Worm (Caenorhabditis elegans) whole organism, midembryonic: ENCODE data around the gene rgs-5.

Source experiments
- T22C8.4 ChIP-seq: fragments of 200-800 bp; sonication (Bioruptor generic); IDR thresholded peaks from 2 replicates; pipeline ENCODE4 v1.3.6; 2022; ENCODE audit warnings: missing genetic modification characterization, missing compliant biosample characterization
- cog-1 ChIP-seq: sonication (generic microtip); optimal IDR thresholded peaks from 2 replicates; lab custom pipeline; 2016; ENCODE audit warnings: missing genetic modification characterization, missing compliant biosample characterization
- flt-1 ChIP-seq: fragments of 200-800 bp; sonication (Bioruptor generic); IDR thresholded peaks from 2 replicates; pipeline ENCODE4 v1.3.6; 2022; ENCODE audit warnings: missing genetic modification characterization, missing compliant biosample characterization
- klf-2 ChIP-seq: fragments of 200-800 bp; sonication (Bioruptor generic); conservative IDR thresholded peaks from 2 replicates; pipeline ENCODE4 v1.3.6; 2022; ENCODE audit warnings: missing genetic modification reagents, missing genetic modification characterization, missing compliant biosample characterization
- med-1 ChIP-seq: sonication (generic microtip); optimal IDR thresholded peaks from 2 replicates; lab custom pipeline; 2017; ENCODE audit warnings: missing genetic modification characterization, mild to moderate bottlenecking, missing compliant biosample characterization, antibody characterized with exemption, missing genetic modification reagents; ENCODE audit not compliant: insufficient read depth
- ref-1 ChIP-seq: fragments of 200-800 bp; sonication (Bioruptor generic); conservative IDR thresholded peaks from 2 replicates; pipeline ENCODE4 v1.3.6; 2022; ENCODE audit warnings: missing genetic modification reagents, missing genetic modification characterization, missing compliant biosample characterization
- tab-1 ChIP-seq: fragments of 200-800 bp; sonication (Bioruptor generic); IDR thresholded peaks from 2 replicates; pipeline ENCODE4 v1.3.6; 2022; ENCODE audit warnings: missing genetic modification characterization, missing compliant biosample characterization
- ztf-23 ChIP-seq: fragments of 200-800 bp; sonication (Bioruptor generic); IDR thresholded peaks from 2 replicates; pipeline ENCODE4 v1.3.6; 2022; ENCODE audit warnings: missing genetic modification reagents, missing genetic modification characterization, missing compliant biosample characterization
- ztf-29 ChIP-seq: fragments of 200-800 bp; sonication (Bioruptor generic); IDR thresholded peaks from 2 replicates; pipeline ENCODE4 v1.3.6; 2022; ENCODE audit warnings: missing genetic modification reagents, missing genetic modification characterization, missing compliant biosample characterization

Gene rgs-5

ce11 chrIII:5711881-5712643, 13.7 kb downstream of the rgs-5 start:
- TF ChIP-seq med-1 (GFP tag; lab: Kevin White, UChicago) = no peak
- no peak for TF ChIP-seq flt-1 (GFP tag; lab: Robert Waterston, UW)
- TF ChIP-seq ztf-23 (GFP tag; lab: Robert Waterston, UW) = no peak
- TF ChIP-seq ztf-29 (GFP tag; lab: Robert Waterston, UW) = no peak
- no peak for TF ChIP-seq tab-1 (GFP tag; lab: Robert Waterston, UW)

- TF ChIP-seq flt-1 (GFP tag; lab: Robert Waterston, UW) (no peak), cog-1 (tag; lab: Kevin White, UChicago) (no peak), ztf-23 (GFP tag; lab: Robert Waterston, UW) (no peak), tab-1 (GFP tag; lab: Robert Waterston, UW) (no peak), med-1 (GFP tag; lab: Kevin White, UChicago) (no peak), ztf-29 (GFP tag; lab: Robert Waterston, UW) (no peak), T22C8.4 (GFP tag; lab: Robert Waterston, UW) (no peak), klf-2 (GFP tag; lab: Robert Waterston, UW) (no peak), ref-1 (GFP tag; lab: Robert Waterston, UW) (no peak)
Measured at ce11 chrIII:5714230-5714983, 16.1 kb downstream of the rgs-5 start, which contains the start of gene arf-1. arf-1 (plus strand) TSS chrIII:5714886.

- TF ChIP-seq klf-2 (GFP tag; lab: Robert Waterston, UW) = no peak
- TF ChIP-seq flt-1 (GFP tag; lab: Robert Waterston, UW) = peak; percentile 15; the same call in 1 of the 2 replicates
- no peak for TF ChIP-seq ztf-23 (GFP tag; lab: Robert Waterston, UW)
- no peak for TF ChIP-seq tab-1 (GFP tag; lab: Robert Waterston, UW)
- no peak for TF ChIP-seq ref-1 (GFP tag; lab: Robert Waterston, UW)
- no peak for TF ChIP-seq ztf-29 (GFP tag; lab: Robert Waterston, UW)
- TF ChIP-seq med-1 (GFP tag; lab: Kevin White, UChicago) = no peak
Measured at ce11 chrIII:5714984-5715454, 16.7 kb downstream of the rgs-5 start.

ce11 chrIII:5715467-5715866, 17.1 kb downstream of the rgs-5 start:
- no peak for TF ChIP-seq tab-1 (GFP tag; lab: Robert Waterston, UW)
- no peak for TF ChIP-seq T22C8.4 (GFP tag; lab: Robert Waterston, UW)
- peak; percentile 32; the same call in 1 of the 2 replicates for TF ChIP-seq ztf-29 (GFP tag; lab: Robert Waterston, UW)
- no peak for TF ChIP-seq med-1 (GFP tag; lab: Kevin White, UChicago)
- TF ChIP-seq ref-1 (GFP tag; lab: Robert Waterston, UW) = no peak
- no peak for TF ChIP-seq klf-2 (GFP tag; lab: Robert Waterston, UW)
- TF ChIP-seq ztf-23 (GFP tag; lab: Robert Waterston, UW) = peak; percentile 55; the same call in 1 of the 2 replicates
- TF ChIP-seq cog-1 (tag; lab: Kevin White, UChicago) = peak; percentile 77
- 0 out of 2 replicates have a peak, but pooled peaks have one; percentile 34 for TF ChIP-seq flt-1 (GFP tag; lab: Robert Waterston, UW)

ce11 chrIII:5717173-5717748, 18.9 kb downstream of the rgs-5 start:
- TF ChIP-seq flt-1 (GFP tag; lab: Robert Waterston, UW) = no peak
- TF ChIP-seq T22C8.4 (GFP tag; lab: Robert Waterston, UW) = no peak
- TF ChIP-seq med-1 (GFP tag; lab: Kevin White, UChicago) = no peak
- TF ChIP-seq ztf-23 (GFP tag; lab: Robert Waterston, UW) = no peak
- TF ChIP-seq ztf-29 (GFP tag; lab: Robert Waterston, UW) = no peak
- no peak for TF ChIP-seq klf-2 (GFP tag; lab: Robert Waterston, UW)
- TF ChIP-seq cog-1 (tag; lab: Kevin White, UChicago) = no peak
- no peak for TF ChIP-seq ref-1 (GFP tag; lab: Robert Waterston, UW)
- no peak for TF ChIP-seq tab-1 (GFP tag; lab: Robert Waterston, UW)

ce11 chrIII:5718385-5718784, 20.0 kb downstream of the rgs-5 start:
- TF ChIP-seq T22C8.4 (GFP tag; lab: Robert Waterston, UW) = no peak
- no peak for TF ChIP-seq cog-1 (tag; lab: Kevin White, UChicago)
- TF ChIP-seq ztf-29 (GFP tag; lab: Robert Waterston, UW) = no peak
- TF ChIP-seq tab-1 (GFP tag; lab: Robert Waterston, UW) = no peak
- TF ChIP-seq med-1 (GFP tag; lab: Kevin White, UChicago) = no peak
- no peak for TF ChIP-seq flt-1 (GFP tag; lab: Robert Waterston, UW)
- TF ChIP-seq klf-2 (GFP tag; lab: Robert Waterston, UW) = no peak
- TF ChIP-seq ztf-23 (GFP tag; lab: Robert Waterston, UW) = no peak
- no peak for TF ChIP-seq ref-1 (GFP tag; lab: Robert Waterston, UW)

ce11 chrIII:5719105-5719831, 20.9 kb downstream of the rgs-5 start:
- TF ChIP-seq flt-1 (GFP tag; lab: Robert Waterston, UW) (no peak), ref-1 (GFP tag; lab: Robert Waterston, UW) (no peak), tab-1 (GFP tag; lab: Robert Waterston, UW) (no peak), med-1 (GFP tag; lab: Kevin White, UChicago) (no peak), klf-2 (GFP tag; lab: Robert Waterston, UW) (no peak), T22C8.4 (GFP tag; lab: Robert Waterston, UW) (no peak), ztf-23 (GFP tag; lab: Robert Waterston, UW) (no peak), ztf-29 (GFP tag; lab: Robert Waterston, UW) (no peak), cog-1 (tag; lab: Kevin White, UChicago) (no peak)
